Fruit fly (Drosophila melanogaster): ENCODE measurements around the gene CG2100.

The CG2100 gene

dm6 chr3R:5686049-5686757 lies 50.0 kb downstream of the CG2100 start (continued):
- no peak for TF ChIP-seq NFAT (GFP tag; IDR thresholded peaks at IDR 0.05)
- TF ChIP-seq CG12391 (tag; optimal IDR thresholded peaks at IDR 0.05): peak; percentile 38
- peak; percentile 81 for TF ChIP-seq CG18599 (GFP tag; optimal IDR thresholded peaks at IDR 0.05)
- peak; percentile 38 for TF ChIP-seq CG10979 (tag; optimal IDR thresholded peaks at IDR 0.05)
- peak; percentile 33; the same call in 1 of the 4 replicates for TF ChIP-seq Gug (GFP tag; IDR thresholded peaks at IDR 0.05)
- TF ChIP-seq CG18262 (tag; optimal IDR thresholded peaks at IDR 0.05): peak; percentile 31
- no peak for TF ChIP-seq chm (GFP tag; IDR thresholded peaks at IDR 0.05)
- TF ChIP-seq Side (GFP tag; optimal IDR thresholded peaks at IDR 0.05): no peak
- no peak for TF ChIP-seq crc (GFP tag; optimal IDR thresholded peaks at IDR 0.05)
- TF ChIP-seq CG9817 (tag; optimal IDR thresholded peaks at IDR 0.05): peak; percentile 55
- no peak for TF ChIP-seq zen2 (GFP tag; IDR thresholded peaks at IDR 0.05; ENCODE audit: partially characterized antibody)
- TF ChIP-seq CG4617 (GFP tag; optimal IDR thresholded peaks at IDR 0.05; ENCODE audit: borderline replicate concordance): no peak
- TF ChIP-seq Scr (GFP tag; IDR thresholded peaks at IDR 0.05; ENCODE audit: partially characterized antibody): no peak
- 0 out of 3 replicates have a peak, but pooled peaks have one; percentile 32 for TF ChIP-seq Optix (GFP tag; IDR thresholded peaks at IDR 0.05)
- TF ChIP-seq pb (GFP tag; optimal IDR thresholded peaks at IDR 0.05): no peak
- TF ChIP-seq CG4360 (GFP tag; IDR thresholded peaks at IDR 0.05): no peak
- no peak for TF ChIP-seq fd102C (GFP tag; optimal IDR thresholded peaks at IDR 0.05)
- no peak for TF ChIP-seq Nf-YA (GFP tag; IDR thresholded peaks at IDR 0.05)
- peak; percentile 42 for TF ChIP-seq az2 (GFP tag; optimal IDR thresholded peaks at IDR 0.05)
- peak; percentile 48 for TF ChIP-seq CG30403 (GFP tag; optimal IDR thresholded peaks at IDR 0.05)
- peak; percentile 60 for TF ChIP-seq cg (GFP tag; optimal IDR thresholded peaks at IDR 0.05)
- TF ChIP-seq NK7.1 (GFP tag; optimal IDR thresholded peaks at IDR 0.05): no peak
- TF ChIP-seq CG11723 (GFP tag; optimal IDR thresholded peaks at IDR 0.05): no peak
- peak; percentile 18 for TF ChIP-seq CG1602 (GFP tag; optimal IDR thresholded peaks at IDR 0.05)
- no peak for TF ChIP-seq aop (GFP tag; IDR thresholded peaks at IDR 0.05)
- peak; percentile 7 for TF ChIP-seq Nf-YC (tag; optimal IDR thresholded peaks at IDR 0.05)
- TF ChIP-seq CG7987 (GFP tag; optimal IDR thresholded peaks at IDR 0.05): no peak
- no peak for TF ChIP-seq odd (GFP tag; optimal IDR thresholded peaks at IDR 0.05)
- no peak for TF ChIP-seq Taf1 (GFP tag; IDR thresholded peaks at IDR 0.05)
- TF ChIP-seq bab2 (GFP tag; optimal IDR thresholded peaks at IDR 0.05): peak; percentile 62
- TF ChIP-seq eyg (GFP tag; optimal IDR thresholded peaks at IDR 0.05): no peak
- no peak for TF ChIP-seq CG7372 (GFP tag; IDR thresholded peaks at IDR 0.05)
- TF ChIP-seq slou (GFP tag; optimal IDR thresholded peaks at IDR 0.05): no peak
- TF ChIP-seq Pdp1 (GFP tag; optimal IDR thresholded peaks at IDR 0.05): peak; percentile 11 to 52
- TF ChIP-seq ase (GFP tag; IDR thresholded peaks at IDR 0.05): no peak
- peak; percentile 15 for TF ChIP-seq Vsx1 (GFP tag; optimal IDR thresholded peaks at IDR 0.05)
- no peak; the same call in 1 of the 2 replicates for TF ChIP-seq crol (GFP tag; IDR thresholded peaks at IDR 0.05)
- no peak for TF ChIP-seq br (optimal IDR thresholded peaks at IDR 0.05)
- TF ChIP-seq CG12942 (GFP tag; optimal IDR thresholded peaks at IDR 0.05): no peak
- peak; percentile 43 for TF ChIP-seq Blimp-1 (GFP tag; optimal IDR thresholded peaks at IDR 0.05)
- no peak for TF ChIP-seq peb (GFP tag; IDR thresholded peaks at IDR 0.05)
- no peak for TF ChIP-seq nerfin-2 (GFP tag; IDR thresholded peaks at IDR 0.05; ENCODE audit: partially characterized antibody)
- TF ChIP-seq wdn (GFP tag; IDR thresholded peaks at IDR 0.05): no peak
- TF ChIP-seq gsb (GFP tag; IDR thresholded peaks at IDR 0.05): no peak
- TF ChIP-seq PHDP (tag; optimal IDR thresholded peaks at IDR 0.05): peak; percentile 45
- TF ChIP-seq CG14667 (GFP tag; IDR thresholded peaks at IDR 0.05): 0 out of 2 replicates have a peak, but pooled peaks have one; percentile 11
- TF ChIP-seq CG17359 (tag; optimal IDR thresholded peaks at IDR 0.05): peak; percentile 64
- TF ChIP-seq cas (GFP tag; IDR thresholded peaks at IDR 0.05): no peak
- TF ChIP-seq CG2199 (GFP tag; IDR thresholded peaks at IDR 0.05): no peak
- TF ChIP-seq vnd (GFP tag; IDR thresholded peaks at IDR 0.05; ENCODE audit: partially characterized antibody): no peak

All from whole organism, embryonic.